Worm (Caenorhabditis elegans) whole organism, L4 larva: Measurements from ENCODE around the gene nlp-3.

Experiments
- F10B5.3 ChIP-seq: sonication (generic microtip); optimal IDR thresholded peaks from 2 replicates; lab custom pipeline; 2016; ENCODE audit warnings: mild to moderate bottlenecking, missing genetic modification characterization, missing compliant biosample characterization
- F44E2.7 ChIP-seq: fragments of 200-800 bp; sonication (Bioruptor generic); IDR thresholded peaks from 2 replicates; pipeline ENCODE4 v2.1.2; 2022; ENCODE audit warnings: missing genetic modification characterization, missing compliant biosample characterization
- F49E8.2 ChIP-seq: sonication (generic microtip); optimal IDR thresholded peaks from 2 replicates; lab custom pipeline; 2016; ENCODE audit warnings: missing compliant biosample characterization, mild to moderate bottlenecking, missing genetic modification characterization, borderline replicate concordance
- R02D3.7 ChIP-seq: fragments of 150-350 bp; sonication (generic microtip); optimal IDR thresholded peaks from 3 replicates; lab custom pipeline; 2014; ENCODE audit warnings: missing biosample characterization, missing genetic modification characterization
- Y48G9A.11 ChIP-seq: fragments of 200-800 bp; sonication (Bioruptor generic); IDR thresholded peaks from 2 replicates; pipeline ENCODE4 v1.3.6; 2022; ENCODE audit warnings: missing genetic modification reagents, missing genetic modification characterization, missing compliant biosample characterization
- Y5F2A.4 ChIP-seq: fragments of 200-800 bp; sonication (Bioruptor generic); optimal IDR thresholded peaks from 2 replicates; lab custom pipeline; 2018; ENCODE audit warnings: mild to moderate bottlenecking, missing genetic modification characterization, missing compliant biosample characterization
- ZK546.5 ChIP-seq, 2 experiments: sonication (generic microtip); optimal IDR thresholded peaks; 2 replicates each; lab custom pipeline; 2017; ENCODE audit warnings: missing biosample characterization in 2 of 2, missing genetic modification characterization in 2 of 2
- aha-1 ChIP-seq: fragments of 150-350 bp; peaks from one replicate; lab custom pipeline; 2014; ENCODE audit warnings: missing biosample characterization, missing genetic modification characterization
- ceh-20 ChIP-seq: fragments of 200-800 bp; sonication (Bioruptor generic); IDR thresholded peaks from 2 replicates; pipeline ENCODE4 v1.3.6; 2022; ENCODE audit warnings: missing genetic modification reagents, missing genetic modification characterization, missing compliant biosample characterization
- ceh-32 ChIP-seq: sonication (generic microtip); optimal IDR thresholded peaks from 2 replicates; lab custom pipeline; 2016; ENCODE audit warnings: mild to moderate bottlenecking, missing genetic modification characterization, missing compliant biosample characterization; ENCODE audit not compliant: poor library complexity
- ceh-44 ChIP-seq: fragments of 200-800 bp; sonication (Bioruptor generic); IDR thresholded peaks from 2 replicates; pipeline ENCODE4 v1.3.6; 2022; ENCODE audit warnings: missing genetic modification reagents, missing genetic modification characterization, missing compliant biosample characterization
- ceh-62 ChIP-seq: sonication (generic microtip); optimal IDR thresholded peaks from 2 replicates; lab custom pipeline; 2017; ENCODE audit warnings: missing biosample characterization, missing genetic modification characterization
- cey-2 ChIP-seq: sonication (generic microtip); optimal IDR thresholded peaks from 3 replicates; lab custom pipeline; 2017; ENCODE audit warnings: missing genetic modification characterization, mild to moderate bottlenecking, missing compliant biosample characterization, antibody characterized with exemption, borderline replicate concordance; ENCODE audit not compliant: insufficient read depth
- daf-16 ChIP-seq, 3 experiments: sonication (generic microtip); optimal IDR thresholded peaks; 2 replicates each; lab custom pipeline; 2016 to 2017; ENCODE audit warnings: missing genetic modification characterization in 3 of 3, missing genetic modification reagents in 3 of 3, mild to moderate bottlenecking in 2 of 3, missing compliant biosample characterization in 2 of 3, missing biosample characterization in 1 of 3, moderate library complexity in 1 of 3
- daf-8 ChIP-seq: fragments of 200-800 bp; sonication (Bioruptor generic); IDR thresholded peaks from 2 replicates; pipeline ENCODE4 v1.3.6; 2022; ENCODE audit warnings: missing genetic modification characterization, missing compliant biosample characterization
- fkh-10 ChIP-seq: fragments of 150-350 bp; optimal IDR thresholded peaks from 2 replicates; lab custom pipeline; 2014; ENCODE audit warnings: missing biosample characterization, missing genetic modification reagents, missing genetic modification characterization
- gei-8 ChIP-seq: fragments of 200-800 bp; sonication (Bioruptor generic); optimal IDR thresholded peaks from 2 replicates; lab custom pipeline; 2018; ENCODE audit warnings: mild to moderate bottlenecking, missing genetic modification characterization, missing compliant biosample characterization
- hif-1 ChIP-seq, 2 experiments: sonication (generic microtip); optimal IDR thresholded peaks; 2 replicates each; lab custom pipeline; 2016 to 2017; ENCODE audit warnings: missing compliant biosample characterization in 2 of 2, missing genetic modification characterization in 2 of 2, missing genetic modification reagents in 2 of 2, missing genotype in 2 of 2, mild to moderate bottlenecking in 1 of 2
- hlh-11 ChIP-seq: fragments of 200-800 bp; sonication (Bioruptor generic); optimal IDR thresholded peaks from 2 replicates; lab custom pipeline; 2018; ENCODE audit warnings: mild to moderate bottlenecking, missing genetic modification characterization, missing compliant biosample characterization
- hlh-30 ChIP-seq: sonication (generic microtip); optimal IDR thresholded peaks from 2 replicates; lab custom pipeline; 2017; ENCODE audit warnings: antibody characterized with exemption, mild to moderate bottlenecking, missing genetic modification characterization, missing compliant biosample characterization; ENCODE audit not compliant: insufficient read depth
- hmg-1.1 ChIP-seq: fragments of 200-800 bp; sonication (Bioruptor generic); IDR thresholded peaks from 2 replicates; pipeline ENCODE4 v1.3.6; 2022; ENCODE audit warnings: missing genetic modification reagents, missing genetic modification characterization, missing compliant biosample characterization
- lin-1 ChIP-seq: fragments of 200-800 bp; sonication (Bioruptor generic); IDR thresholded peaks from 2 replicates; pipeline ENCODE4 v1.3.6; 2022; ENCODE audit warnings: missing genetic modification reagents, missing genetic modification characterization, missing compliant biosample characterization
- lin-13 ChIP-seq: fragments of 150-350 bp; optimal IDR thresholded peaks from 2 replicates; lab custom pipeline; 2014; ENCODE audit warnings: missing biosample characterization, missing genetic modification reagents, missing genetic modification characterization
- lin-29 ChIP-seq: fragments of 200-800 bp; sonication (Bioruptor generic); IDR thresholded peaks from 2 replicates; pipeline ENCODE4 v1.3.6; 2022; ENCODE audit warnings: missing genetic modification reagents, missing genetic modification characterization, missing compliant biosample characterization
- lin-38 ChIP-seq: fragments of 200-800 bp; sonication (Bioruptor generic); IDR thresholded peaks from 2 replicates; pipeline ENCODE4 v1.3.6; 2022; ENCODE audit warnings: missing genetic modification reagents, missing genetic modification characterization, missing compliant biosample characterization
- mdl-1 ChIP-seq, 2 experiments: fragments of 150-350 bp in 1 of 2; sonication (generic microtip) in 1 of 2; optimal IDR thresholded peaks; 2 replicates each; lab custom pipeline; 2014 to 2017; ENCODE audit warnings: missing biosample characterization in 2 of 2, missing genetic modification characterization in 2 of 2
- mdt-29 ChIP-seq: fragments of 200-800 bp; sonication (Bioruptor generic); IDR thresholded peaks from 2 replicates; pipeline ENCODE4 v1.3.6; 2022; ENCODE audit warnings: missing genetic modification reagents, missing genetic modification characterization, missing compliant biosample characterization
- mes-2 ChIP-seq: sonication (generic microtip); optimal IDR thresholded peaks from 2 replicates; lab custom pipeline; 2016; ENCODE audit warnings: missing genotype, mild to moderate bottlenecking, missing genetic modification characterization, missing compliant biosample characterization; ENCODE audit not compliant: poor library complexity, severe bottlenecking
- mxl-2 ChIP-seq: fragments of 200-800 bp; sonication (Bioruptor generic); conservative IDR thresholded peaks from 2 replicates; pipeline ENCODE4 v1.3.6; 2022; ENCODE audit warnings: missing genetic modification reagents, missing genetic modification characterization, missing compliant biosample characterization
- mxl-3 ChIP-seq: fragments of 200-800 bp; sonication (Bioruptor generic); optimal IDR thresholded peaks from 2 replicates; lab custom pipeline; 2018; ENCODE audit warnings: mild to moderate bottlenecking, missing genetic modification characterization, missing compliant biosample characterization
- nhr-102 ChIP-seq: sonication (generic microtip); optimal IDR thresholded peaks from 2 replicates; lab custom pipeline; 2016; ENCODE audit warnings: mild to moderate bottlenecking, missing genetic modification characterization, moderate library complexity, missing compliant biosample characterization
- nhr-11 ChIP-seq: fragments of 150-350 bp; optimal IDR thresholded peaks from 2 replicates; lab custom pipeline; 2014; ENCODE audit warnings: missing biosample characterization, missing genetic modification characterization
- nhr-25 ChIP-seq: sonication (generic microtip); optimal IDR thresholded peaks from 2 replicates; lab custom pipeline; 2017; ENCODE audit warnings: missing genetic modification characterization, mild to moderate bottlenecking, missing compliant biosample characterization, antibody characterized with exemption, moderate library complexity, borderline replicate concordance; ENCODE audit not compliant: insufficient read depth
- nhr-28 ChIP-seq: fragments of 150-350 bp; optimal IDR thresholded peaks from 2 replicates; lab custom pipeline; 2014; ENCODE audit warnings: missing biosample characterization, missing genetic modification characterization
- nhr-6 ChIP-seq: fragments of 150-350 bp; optimal IDR thresholded peaks from 2 replicates; lab custom pipeline; 2014; ENCODE audit warnings: missing biosample characterization, missing genetic modification characterization
- php-3 ChIP-seq: fragments of 200-800 bp; sonication (Bioruptor generic); IDR thresholded peaks from 2 replicates; pipeline ENCODE4 v1.3.6; 2022; ENCODE audit warnings: missing genetic modification reagents, missing genetic modification characterization, missing compliant biosample characterization
- rbr-2 ChIP-seq: sonication (generic microtip); optimal IDR thresholded peaks from 2 replicates; lab custom pipeline; 2016; ENCODE audit warnings: missing genotype, missing genetic modification characterization, missing compliant biosample characterization
- sdz-12 ChIP-seq: fragments of 200-800 bp; sonication (Bioruptor generic); optimal IDR thresholded peaks from 2 replicates; lab custom pipeline; 2018; ENCODE audit warnings: mild to moderate bottlenecking, missing genetic modification characterization, missing compliant biosample characterization
- snpc-1.2 ChIP-seq: fragments of 200-800 bp; sonication (Bioruptor generic); IDR thresholded peaks from 2 replicates; pipeline ENCODE4 v1.3.6; 2022; ENCODE audit warnings: missing genetic modification reagents, missing genetic modification characterization, missing compliant biosample characterization
- spr-1 ChIP-seq: sonication (generic microtip); optimal IDR thresholded peaks from 2 replicates; lab custom pipeline; 2016; ENCODE audit warnings: mild to moderate bottlenecking, missing genetic modification characterization, missing compliant biosample characterization
- spr-3 ChIP-seq: fragments of 200-800 bp; sonication (Bioruptor generic); optimal IDR thresholded peaks from 2 replicates; lab custom pipeline; 2018; ENCODE audit warnings: mild to moderate bottlenecking, missing genetic modification characterization, missing compliant biosample characterization
- tra-1 ChIP-seq: fragments of 200-800 bp; sonication (Bioruptor generic); IDR thresholded peaks from 2 replicates; pipeline ENCODE4 v1.3.6; 2022; ENCODE audit warnings: missing genetic modification reagents, missing genetic modification characterization, missing compliant biosample characterization
- zfp-2 ChIP-seq: sonication (generic microtip); optimal IDR thresholded peaks from 2 replicates; lab custom pipeline; 2016; ENCODE audit warnings: mild to moderate bottlenecking, missing genetic modification characterization, missing compliant biosample characterization
- zfp-3 ChIP-seq: fragments of 200-800 bp; sonication (Bioruptor generic); conservative IDR thresholded peaks from 2 replicates; pipeline ENCODE4 v1.3.6; 2022; ENCODE audit warnings: missing genetic modification reagents, missing genetic modification characterization, missing compliant biosample characterization
- zip-11 ChIP-seq: fragments of 200-800 bp; sonication (Bioruptor generic); IDR thresholded peaks from 2 replicates; pipeline ENCODE4 v1.3.6; 2022; ENCODE audit warnings: missing genetic modification characterization, missing compliant biosample characterization

The nlp-3 gene

ce11 chrX:13170804-13171203 lies 7.4 kb downstream of the nlp-3 start (continued):
- TF ChIP-seq ceh-44 (GFP tag; lab: Robert Waterston, UW) (no peak), lin-1 (GFP tag; lab: Robert Waterston, UW) (no peak)

- no peak for TF ChIP-seq sdz-12
- TF ChIP-seq ceh-20 (GFP tag; lab: Robert Waterston, UW), result no peak
- TF ChIP-seq aha-1, result peak; percentile 86
- TF ChIP-seq hlh-30 (tag; lab: Kevin White, UChicago), result peak; percentile 41
Measured at ce11 chrX:13169975-13170374, 8.3 kb downstream of the nlp-3 start, which contains the start of gene mob-2. TSS of gene mob-2 (minus strand) at chrX:13170075.

ce11 chrX:13169133-13169532 lies 9.1 kb downstream of the nlp-3 start:
- TF ChIP-seq fkh-10 (GFP tag; lab: Kevin White, UChicago), result no peak
- peak; percentile 95 for TF ChIP-seq hlh-30 (tag; lab: Kevin White, UChicago)
- no peak for TF ChIP-seq R02D3.7
- TF ChIP-seq lin-38 (GFP tag; lab: Robert Waterston, UW), result no peak
- TF ChIP-seq daf-8 (GFP tag; lab: Robert Waterston, UW), result no peak
- TF ChIP-seq Y48G9A.11 (GFP tag; lab: Robert Waterston, UW), result no peak
- TF ChIP-seq hlh-11 (tag; lab: Kevin White, UChicago), result peak; percentile 63
- TF ChIP-seq mdl-1 (tag; optimal IDR thresholded peaks at IDR 0.05; lab: Kevin White, UChicago), result peak in 1 of 2 experiments; percentile 81
- no peak for TF ChIP-seq aha-1
- TF ChIP-seq daf-16 (GFP tag; optimal IDR thresholded peaks at IDR 0.05; lab: Kevin White, UChicago), result peak in 1 of 2 experiments; percentile 2
- no peak for TF ChIP-seq daf-16 (tag; optimal IDR thresholded peaks at IDR 0.05; lab: Kevin White, UChicago)
- TF ChIP-seq nhr-28 (tag; lab: Kevin White, UChicago), result peak; percentile 26
- no peak for TF ChIP-seq mxl-2 (GFP tag; lab: Robert Waterston, UW)
- TF ChIP-seq nhr-11, result peak; percentile 53
- no peak for TF ChIP-seq Y5F2A.4
- TF ChIP-seq mxl-3 (GFP tag; lab: Kevin White, UChicago), result peak; percentile 92
- no peak for TF ChIP-seq nhr-6
- TF ChIP-seq lin-13 (GFP tag; lab: Kevin White, UChicago), result no peak

- TF ChIP-seq F49E8.2 (tag; lab: Kevin White, UChicago) (no peak), gei-8 (GFP tag; lab: Kevin White, UChicago) (no peak), zfp-3 (no peak), rbr-2 (tag; lab: Kevin White, UChicago) (no peak), nhr-102 (tag; lab: Kevin White, UChicago) (peak; percentile 77), mes-2 (tag; lab: Kevin White, UChicago) (no peak), zip-11 (no peak), php-3 (peak; percentile 92), mdt-29 (GFP tag; lab: Robert Waterston, UW) (no peak), nhr-25 (tag; lab: Kevin White, UChicago) (no peak), snpc-1.2 (GFP tag; lab: Robert Waterston, UW) (no peak), spr-1 (tag; lab: Kevin White, UChicago) (no peak), ceh-62 (tag; lab: Kevin White, UChicago) (no peak), spr-3 (GFP tag; lab: Kevin White, UChicago) (no peak), tra-1 (peak; percentile 77; the same call in 1 of the 2 replicates), lin-29 (GFP tag; lab: Robert Waterston, UW) (no peak), hmg-1.1 (no peak), ceh-20 (GFP tag; lab: Robert Waterston, UW) (0 out of 2 replicates have a peak, but pooled peaks have one; percentile 18), F10B5.3 (tag; lab: Kevin White, UChicago) (no peak), hif-1 (tag; optimal IDR thresholded peaks at IDR 0.05; lab: Kevin White, UChicago) (no peak), cey-2 (peak; percentile 66), ZK546.5 (tag; optimal IDR thresholded peaks at IDR 0.05; lab: Kevin White, UChicago) (no peak), zfp-2 (tag; lab: Kevin White, UChicago) (no peak), F44E2.7 (GFP tag; lab: Robert Waterston, UW) (no peak), ceh-32 (tag; lab: Kevin White, UChicago) (no peak)
Measured at ce11 chrX:13165686-13166085, 12.6 kb downstream of the nlp-3 start.
